Worm (Caenorhabditis elegans): ENCODE results near the gene ttr-11.
A peak's percentile ranks its signal among the peaks of the same experiment; 100 is the strongest.

The ttr-11 gene

DNA sequence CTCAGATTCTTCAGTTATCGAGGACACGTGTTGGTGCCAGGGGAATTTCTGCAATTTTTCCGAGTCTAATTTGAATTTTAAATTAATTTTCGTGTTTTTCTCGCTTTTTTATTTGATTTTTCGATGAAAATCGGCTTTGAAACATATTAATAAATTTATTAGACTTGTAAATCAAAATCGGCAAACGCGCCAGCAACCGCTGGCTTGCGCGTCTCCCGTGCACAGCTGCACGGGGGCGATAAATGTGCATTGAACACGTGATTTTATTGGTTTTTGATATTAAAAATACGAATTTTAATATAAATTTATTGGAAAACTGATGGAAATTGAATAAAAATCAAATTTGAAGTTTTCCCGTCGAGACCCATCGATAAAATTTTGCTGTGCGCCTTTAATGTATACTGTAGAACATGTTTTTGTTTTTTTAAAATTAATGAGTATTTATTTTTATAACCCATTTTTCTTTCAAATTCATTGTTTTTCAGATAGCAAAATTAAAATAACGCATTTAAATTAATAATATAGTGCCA is 22.5 kb upstream of the ttr-11 start, which contains the start of gene F26F2.7:
Gene F26F2.7 (plus strand): TSS at position 480 of the 530 bp plus-strand sequence.
- TF ChIP-seq nhr-19 (GFP tag; conservative IDR thresholded peaks at IDR 0.05) (peak; percentile 83), unc-30 (tag; optimal IDR thresholded peaks at IDR 0.05) (no peak), irx-1 (tag; optimal IDR thresholded peaks at IDR 0.05) (peak; percentile 88), fos-1 (tag; optimal IDR thresholded peaks at IDR 0.05) (peak; percentile 28), dsc-1 (tag; optimal IDR thresholded peaks at IDR 0.05) (peak; percentile 93), fkh-8 (tag; optimal IDR thresholded peaks at IDR 0.05) (peak; percentile 87), nhr-28 (tag; optimal IDR thresholded peaks at IDR 0.05) (no peak), ces-1 (GFP tag; optimal IDR thresholded peaks at IDR 0.05) (no peak), lin-39 (tag; optimal IDR thresholded peaks at IDR 0.05) (peak; percentile 80), ceh-82 (tag; optimal IDR thresholded peaks at IDR 0.05) (peak; percentile 61 to 80 (median 70)), nhr-20 (tag; optimal IDR thresholded peaks at IDR 0.05) (peak; percentile 88), xbp-1 (tag; optimal IDR thresholded peaks at IDR 0.05) (peak; percentile 89), dpl-1 (GFP tag; optimal IDR thresholded peaks at IDR 0.05) (peak; percentile 65 to 81 (median 79)), zag-1 (tag; optimal IDR thresholded peaks at IDR 0.05) (no peak), fkh-10 (GFP tag; optimal IDR thresholded peaks at IDR 0.05) (peak; percentile 17), unc-86 (tag; optimal IDR thresholded peaks at IDR 0.05) (peak; percentile 79), mdl-1 (tag; optimal IDR thresholded peaks at IDR 0.05) (peak in 1 of 2 experiments; percentile 88), unc-98 (GFP tag; IDR thresholded peaks at IDR 0.05) (no peak), ama-1 (optimal IDR thresholded peaks at IDR 0.05) (no peak), lin-35 (GFP tag; optimal IDR thresholded peaks at IDR 0.05) (peak; percentile 76 to 84), isw-1 (GFP tag; IDR thresholded peaks at IDR 0.05) (peak; percentile 65), ceh-63 (GFP tag; optimal IDR thresholded peaks at IDR 0.05) (no peak), grh-1 (GFP tag; IDR thresholded peaks at IDR 0.05) (peak; percentile 66; the same call in 1 of the 2 replicates), aly-2 (tag; optimal IDR thresholded peaks at IDR 0.05) (no peak), nhr-47 (tag; optimal IDR thresholded peaks at IDR 0.05) (peak; percentile 93), egl-27 (tag; optimal IDR thresholded peaks at IDR 0.05) (no peak), swsn-7 (tag; optimal IDR thresholded peaks at IDR 0.05) (peak; percentile 90), nhr-85 (tag) (peak; percentile 87), rnt-1 (tag; optimal IDR thresholded peaks at IDR 0.05) (no peak), ztf-11 (tag; optimal IDR thresholded peaks at IDR 0.05) (peak in 1 of 2 experiments; percentile 67), mep-1 (tag; optimal IDR thresholded peaks at IDR 0.05) (peak; percentile 94), F16B12.6 (tag; optimal IDR thresholded peaks at IDR 0.05) (peak; percentile 53), ceh-8 (GFP tag; optimal IDR thresholded peaks at IDR 0.05) (peak; percentile 30), elt-2 (tag; optimal IDR thresholded peaks at IDR 0.05) (peak; percentile 81), lin-15B (tag; optimal IDR thresholded peaks at IDR 0.05) (no peak), C34B4.2 (tag; optimal IDR thresholded peaks at IDR 0.05) (no peak), mab-9 (GFP tag; IDR thresholded peaks at IDR 0.05) (peak; percentile 45; the same call in 1 of the 2 replicates), mef-2 (tag; optimal IDR thresholded peaks at IDR 0.05) (peak; percentile 23), skn-1 (tag; optimal IDR thresholded peaks at IDR 0.05) (peak; percentile 57), tlp-1 (tag; optimal IDR thresholded peaks at IDR 0.05) (no peak), jun-1 (tag; optimal IDR thresholded peaks at IDR 0.05) (peak; percentile 40), unc-62 (GFP tag; optimal IDR thresholded peaks at IDR 0.05) (no peak), C04F5.9 (tag; optimal IDR thresholded peaks at IDR 0.05) (peak; percentile 64), snpc-4 (tag; optimal IDR thresholded peaks at IDR 0.05) (peak; percentile 81), nhr-11 (tag; optimal IDR thresholded peaks at IDR 0.05) (peak; percentile 69), aha-1 (tag; optimal IDR thresholded peaks at IDR 0.05) (peak; percentile 29), blmp-1 (tag; optimal IDR thresholded peaks at IDR 0.05) (peak; percentile 11), ets-5 (GFP tag; IDR thresholded peaks at IDR 0.05) (no peak), tbx-2 (tag; optimal IDR thresholded peaks at IDR 0.05) (peak; percentile 89), nhr-12 (tag; optimal IDR thresholded peaks at IDR 0.05) (no peak), efl-1 (optimal IDR thresholded peaks at IDR 0.05) (peak; percentile 64 to 73), efl-1 (GFP tag; optimal IDR thresholded peaks at IDR 0.05 in 1 of 2) (peak; percentile 75 to 96), lin-14 (GFP tag; optimal IDR thresholded peaks at IDR 0.05) (peak; percentile 92), fkh-4 (tag; optimal IDR thresholded peaks at IDR 0.05; ENCODE audit: borderline replicate concordance) (peak; percentile 69)

Measured in whole organism, L1 larva.